Fruit fly (Drosophila melanogaster) whole organism, embryonic: ENCODE results near the gene Cip4.

Experiments used
- CG12219 ChIP-seq: fragments of 200-800 bp; sonication (Bioruptor generic); optimal IDR thresholded peaks from 3 replicates; lab custom pipeline; 2018; ENCODE audit warnings: missing biosample characterization, mild to moderate bottlenecking, missing genetic modification characterization
- CG2202 ChIP-seq: fragments of 200-800 bp; sonication (Bioruptor generic); optimal IDR thresholded peaks from 2 replicates; lab custom pipeline; 2018; ENCODE audit warnings: missing biosample characterization, mild to moderate bottlenecking, missing genetic modification characterization
- CG9797 ChIP-seq: fragments of 200-800 bp; sonication (Bioruptor generic); optimal IDR thresholded peaks from 3 replicates; lab custom pipeline; 2018; ENCODE audit warnings: missing biosample characterization, mild to moderate bottlenecking, missing genetic modification characterization
- Dfd ChIP-seq, 2 experiments: fragments of >200 bp; optimal IDR thresholded peaks; 2 replicates each; lab custom pipeline; 2017; ENCODE audit warnings: missing biosample characterization in 2 of 2, missing genetic modification characterization in 2 of 2
- Neu2 ChIP-seq: fragments of 200-800 bp; sonication (Bioruptor generic); optimal IDR thresholded peaks from 3 replicates; lab custom pipeline; 2016; ENCODE audit warnings: missing biosample characterization, missing genetic modification characterization, borderline replicate concordance
- Sin3A ChIP-seq: fragments of >200 bp; optimal IDR thresholded peaks from 2 replicates; lab custom pipeline; 2018
- Trl ChIP-seq, 3 experiments: fragments of >200 bp in 2 of 3; fragments of 200-800 bp in 1 of 3; sonication (Bioruptor generic) in 1 of 3; optimal IDR thresholded peaks; 2 replicates in 1 of 3; 3 replicates in 2 of 3; lab custom pipeline; 2016 to 2017; ENCODE audit warnings: missing biosample characterization in 1 of 3, missing genetic modification characterization in 1 of 3
- Xrp1 ChIP-seq: fragments of 200-800 bp; sonication (Bioruptor generic); IDR thresholded peaks from 2 replicates; pipeline ENCODE4 v1.3.6; 2022; ENCODE audit warnings: missing biosample characterization, missing genetic modification characterization
- fd96Cb ChIP-seq: fragments of 200-800 bp; sonication (Bioruptor generic); optimal IDR thresholded peaks from 2 replicates; lab custom pipeline; 2018; ENCODE audit warnings: missing biosample characterization, mild to moderate bottlenecking, missing genetic modification characterization, moderate library complexity
- pzg ChIP-seq: fragments of 200-800 bp; sonication (Bioruptor generic); optimal IDR thresholded peaks from 3 replicates; lab custom pipeline; 2018; ENCODE audit warnings: missing biosample characterization, mild to moderate bottlenecking, missing genetic modification characterization, moderate library complexity
- ranshi ChIP-seq: fragments of 200-800 bp; sonication (Bioruptor generic); IDR thresholded peaks from 2 replicates; pipeline ENCODE4 v1.3.6; 2022; ENCODE audit warnings: missing biosample characterization, missing genetic modification characterization
- sens-2 ChIP-seq: fragments of 200-800 bp; sonication (Bioruptor generic); IDR thresholded peaks from 2 replicates; pipeline ENCODE4 v1.3.6; 2022; ENCODE audit warnings: missing biosample characterization, missing genetic modification characterization
- trh ChIP-seq: fragments of 200-800 bp; sonication (Bioruptor generic); optimal IDR thresholded peaks from 2 replicates; lab custom pipeline; 2016; ENCODE audit warnings: missing biosample characterization, missing genetic modification characterization

DNA sequence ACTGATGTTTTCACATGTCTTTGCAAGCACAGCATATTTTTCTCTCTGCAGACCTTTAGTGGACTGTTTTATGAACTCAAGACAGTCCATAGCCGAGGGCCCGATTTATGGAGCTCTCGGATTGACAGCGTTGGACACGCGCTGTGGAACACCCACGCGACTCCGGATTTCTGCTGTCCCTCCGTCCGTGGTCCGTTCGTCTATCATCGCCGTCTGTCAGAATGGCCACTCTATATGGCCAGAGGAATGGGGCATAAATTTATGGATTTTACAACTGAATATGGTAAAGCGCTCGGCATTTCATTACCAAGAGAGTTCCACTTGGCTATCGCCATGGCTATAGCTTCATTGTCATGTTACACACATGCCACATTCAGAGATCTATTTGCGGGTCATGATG is 35.9 kb downstream of the Cip4 start:
- TF ChIP-seq pzg (GFP tag; lab: Kevin White, UChicago) (no peak), trh (GFP tag; lab: Kevin White, UChicago) (no peak), Trl (optimal IDR thresholded peaks at IDR 0.05; lab: Kevin White, UChicago) (no peak), Trl (GFP tag; optimal IDR thresholded peaks at IDR 0.05; lab: Kevin White, UChicago) (no peak), fd96Cb (tag; lab: Kevin White, UChicago) (no peak), CG2202 (tag; lab: Kevin White, UChicago) (no peak), CG9797 (GFP tag; lab: Kevin White, UChicago) (no peak), ranshi (GFP tag; lab: Robert Waterston, UW) (no peak), Dfd (GFP tag; optimal IDR thresholded peaks at IDR 0.05; lab: Kevin White, UChicago) (no peak), Xrp1 (GFP tag; lab: Robert Waterston, UW) (no peak), sens-2 (GFP tag; lab: Robert Waterston, UW) (no peak), Neu2 (GFP tag; lab: Kevin White, UChicago) (no peak), CG12219 (GFP tag; lab: Kevin White, UChicago) (no peak), Sin3A (no peak)
